Fruit fly (Drosophila melanogaster) whole organism, embryonic: Measurements from ENCODE around the gene ATPsynG.

ENCODE experiments used
- Atf6 ChIP-seq: fragments of 200-800 bp; sonication (Bioruptor generic); IDR thresholded peaks from 2 replicates; pipeline ENCODE4 v1.3.6; 2022; ENCODE audit warnings: missing biosample characterization, missing genetic modification characterization
- Blimp-1 ChIP-seq: fragments of 200-800 bp; sonication (Bioruptor generic); optimal IDR thresholded peaks from 3 replicates; lab custom pipeline; 2018; ENCODE audit warnings: missing biosample characterization, missing genetic modification characterization, mild to moderate bottlenecking, moderate library complexity, missing genetic modification reagents
- BtbVII ChIP-seq: fragments of 200-800 bp; sonication (Bioruptor generic); optimal IDR thresholded peaks from 3 replicates; lab custom pipeline; 2017; ENCODE audit warnings: missing biosample characterization, mild to moderate bottlenecking, missing genetic modification characterization
- CG11398 ChIP-seq: fragments of 200-800 bp; sonication (Bioruptor generic); optimal IDR thresholded peaks from 2 replicates; lab custom pipeline; 2016; ENCODE audit warnings: missing biosample characterization, missing genetic modification characterization
- CG11456 ChIP-seq: fragments of 200-800 bp; sonication (Bioruptor generic); IDR thresholded peaks from 3 replicates; pipeline ENCODE4 v1.3.6; 2022; ENCODE audit warnings: missing biosample characterization, missing genetic modification characterization
- CG12769 ChIP-seq: fragments of 200-800 bp; sonication (Bioruptor generic); optimal IDR thresholded peaks from 2 replicates; lab custom pipeline; 2019; ENCODE audit warnings: missing biosample characterization, mild to moderate bottlenecking, missing genetic modification characterization, moderate library complexity
- CG13296 ChIP-seq: fragments of 200-800 bp; sonication (Bioruptor generic); optimal IDR thresholded peaks from 3 replicates; lab custom pipeline; 2018; ENCODE audit warnings: missing biosample characterization, mild to moderate bottlenecking, missing genetic modification characterization
- CG13624 ChIP-seq: fragments of 200-800 bp; sonication (Bioruptor generic); optimal IDR thresholded peaks from 2 replicates; lab custom pipeline; 2016; ENCODE audit warnings: missing biosample characterization, missing genetic modification characterization
- CG13894 ChIP-seq: fragments of 200-800 bp; sonication (Bioruptor generic); optimal IDR thresholded peaks from 3 replicates; lab custom pipeline; 2018; ENCODE audit warnings: missing biosample characterization, mild to moderate bottlenecking, missing genetic modification characterization, moderate library complexity
- CG15073 ChIP-seq: fragments of 200-800 bp; sonication (Bioruptor generic); optimal IDR thresholded peaks from 2 replicates; lab custom pipeline; 2016; ENCODE audit warnings: missing biosample characterization, missing genetic modification characterization
- CG1647 ChIP-seq: fragments of 200-800 bp; sonication (Bioruptor generic); optimal IDR thresholded peaks from 3 replicates; lab custom pipeline; 2016; ENCODE audit warnings: missing biosample characterization, missing genetic modification characterization
- CG30020 ChIP-seq: fragments of 200-800 bp; optimal IDR thresholded peaks from 2 replicates; lab custom pipeline; 2019; ENCODE audit warnings: missing biosample characterization, mild to moderate bottlenecking, missing genetic modification characterization, moderate library complexity
- CG30431 ChIP-seq: fragments of 200-800 bp; sonication (Bioruptor generic); optimal IDR thresholded peaks from 2 replicates; lab custom pipeline; 2017; ENCODE audit warnings: missing biosample characterization, missing genetic modification characterization
- CG3163 ChIP-seq: fragments of 200-800 bp; sonication (Bioruptor generic); optimal IDR thresholded peaks from 3 replicates; lab custom pipeline; 2016; ENCODE audit warnings: missing biosample characterization, missing genetic modification characterization
- CG7556 ChIP-seq: fragments of 200-800 bp; sonication (Bioruptor generic); optimal IDR thresholded peaks from 2 replicates; lab custom pipeline; 2017; ENCODE audit warnings: missing biosample characterization, mild to moderate bottlenecking, missing genetic modification characterization
- CG8281 ChIP-seq: fragments of 200-800 bp; sonication (Bioruptor generic); optimal IDR thresholded peaks from 2 replicates; lab custom pipeline; 2018; ENCODE audit warnings: missing biosample characterization, mild to moderate bottlenecking, missing genetic modification characterization, moderate library complexity
- CG8944 ChIP-seq: fragments of 200-800 bp; sonication (Bioruptor generic); optimal IDR thresholded peaks from 3 replicates; lab custom pipeline; 2016; ENCODE audit warnings: missing biosample characterization, missing genetic modification characterization
- Doc3 ChIP-seq: fragments of 200-800 bp; sonication (Bioruptor generic); IDR thresholded peaks from 3 replicates; pipeline ENCODE4 v1.3.6; 2022; ENCODE audit warnings: missing biosample characterization, missing genetic modification characterization; ENCODE audit not compliant: partially characterized antibody
- Ets65A ChIP-seq: fragments of 200-800 bp; sonication (Bioruptor generic); peaks from one replicate; lab custom pipeline; 2016; ENCODE audit warnings: missing biosample characterization, missing genetic modification characterization
- Fer2 ChIP-seq: fragments of 200-800 bp; sonication (Bioruptor generic); optimal IDR thresholded peaks from 2 replicates; lab custom pipeline; 2018; ENCODE audit warnings: missing biosample characterization, mild to moderate bottlenecking, missing genetic modification characterization, moderate library complexity
- Gsc ChIP-seq: fragments of 200-800 bp; sonication (Bioruptor generic); IDR thresholded peaks from 2 replicates; pipeline ENCODE4 v1.3.6; 2022; ENCODE audit warnings: missing biosample characterization, missing genetic modification characterization
- HmgD ChIP-seq: fragments of 200-800 bp; sonication (Bioruptor generic); optimal IDR thresholded peaks from 3 replicates; lab custom pipeline; 2016; ENCODE audit warnings: missing biosample characterization, missing genetic modification characterization
- Hr51 ChIP-seq, 2 experiments: fragments of 200-800 bp; sonication (Bioruptor generic); optimal IDR thresholded peaks; 2 replicates in 1 of 2; 3 replicates in 1 of 2; lab custom pipeline; 2016 to 2018; ENCODE audit warnings: missing biosample characterization in 2 of 2, missing genetic modification characterization in 2 of 2, mild to moderate bottlenecking in 1 of 2, moderate library complexity in 1 of 2
- Lhr ChIP-seq: fragments of 200-800 bp; sonication (Bioruptor generic); optimal IDR thresholded peaks from 3 replicates; lab custom pipeline; 2017; ENCODE audit warnings: mild to moderate bottlenecking, missing biosample characterization, missing genetic modification reagents, missing genetic modification characterization
- Mad ChIP-seq: fragments of 200-800 bp; sonication (Bioruptor generic); optimal IDR thresholded peaks from 2 replicates; lab custom pipeline; 2016; ENCODE audit warnings: missing biosample characterization, missing genetic modification characterization
- NC2β ChIP-seq: fragments of 200-800 bp; sonication (Bioruptor generic); optimal IDR thresholded peaks from 2 replicates; lab custom pipeline; 2016; ENCODE audit warnings: missing biosample characterization, missing genetic modification characterization
- NK7.1 ChIP-seq: fragments of 200-800 bp; sonication (Bioruptor generic); optimal IDR thresholded peaks from 3 replicates; lab custom pipeline; 2016; ENCODE audit warnings: missing biosample characterization, missing genetic modification characterization
- Oaz ChIP-seq: fragments of 200-800 bp; sonication (Bioruptor generic); IDR thresholded peaks from 2 replicates; pipeline ENCODE4 v1.3.6; 2022; ENCODE audit warnings: missing biosample characterization, missing genetic modification characterization
- Oli ChIP-seq: fragments of 200-800 bp; sonication (Bioruptor generic); optimal IDR thresholded peaks from 2 replicates; lab custom pipeline; 2018; ENCODE audit warnings: missing biosample characterization, mild to moderate bottlenecking, missing genetic modification characterization, moderate library complexity
- Rfx ChIP-seq: fragments of 200-800 bp; sonication (Bioruptor generic); IDR thresholded peaks from 2 replicates; pipeline ENCODE4 v1.3.6; 2022; ENCODE audit warnings: missing biosample characterization, missing genetic modification characterization
- Taf1 ChIP-seq: fragments of 200-800 bp; sonication (Bioruptor generic); IDR thresholded peaks from 2 replicates; pipeline ENCODE4 v1.3.6; 2022; ENCODE audit warnings: missing biosample characterization, missing genetic modification characterization
- ac ChIP-seq: fragments of 200-800 bp; sonication (Bioruptor generic); optimal IDR thresholded peaks from 3 replicates; lab custom pipeline; 2017; ENCODE audit warnings: missing biosample characterization, mild to moderate bottlenecking, missing genetic modification characterization
- bsh ChIP-seq, 2 experiments: fragments of 200-800 bp; sonication (Bioruptor generic); optimal IDR thresholded peaks; 2 replicates each; lab custom pipeline; 2017 to 2018; ENCODE audit warnings: mild to moderate bottlenecking in 2 of 2, missing biosample characterization in 2 of 2, missing genetic modification characterization in 2 of 2, moderate library complexity in 1 of 2
- btn ChIP-seq: fragments of 200-800 bp; sonication (Bioruptor generic); optimal IDR thresholded peaks from 2 replicates; lab custom pipeline; 2016; ENCODE audit warnings: missing biosample characterization, missing genetic modification characterization
- cwo ChIP-seq: fragments of 200-800 bp; sonication (Bioruptor generic); optimal IDR thresholded peaks from 3 replicates; lab custom pipeline; 2017; ENCODE audit warnings: missing biosample characterization, missing genetic modification characterization, mild to moderate bottlenecking, moderate library complexity, missing genetic modification reagents
- dati ChIP-seq: fragments of 200-800 bp; sonication (Bioruptor generic); IDR thresholded peaks from 2 replicates; pipeline ENCODE4 v1.3.6; 2022; ENCODE audit warnings: missing biosample characterization, missing genetic modification characterization
- eyg ChIP-seq: fragments of 200-800 bp; sonication (Bioruptor generic); optimal IDR thresholded peaks from 3 replicates; lab custom pipeline; 2016; ENCODE audit warnings: missing biosample characterization, missing genetic modification characterization
- fu2 ChIP-seq: fragments of 200-800 bp; sonication (Bioruptor generic); optimal IDR thresholded peaks from 2 replicates; lab custom pipeline; 2016; ENCODE audit warnings: missing biosample characterization, missing genetic modification characterization
- gsb ChIP-seq: fragments of 200-800 bp; sonication (Bioruptor generic); IDR thresholded peaks from 2 replicates; pipeline ENCODE4 v1.3.6; 2022; ENCODE audit warnings: missing biosample characterization, missing genetic modification characterization
- pho ChIP-seq: fragments of 200-800 bp; sonication (Bioruptor generic); optimal IDR thresholded peaks from 2 replicates; lab custom pipeline; 2016; ENCODE audit warnings: missing biosample characterization, missing genetic modification characterization
- pnt ChIP-seq: fragments of 200-800 bp; sonication (Bioruptor generic); optimal IDR thresholded peaks from 3 replicates; lab custom pipeline; 2016; ENCODE audit warnings: missing biosample characterization, missing genetic modification characterization
- pzg ChIP-seq: fragments of 200-800 bp; sonication (Bioruptor generic); optimal IDR thresholded peaks from 3 replicates; lab custom pipeline; 2018; ENCODE audit warnings: missing biosample characterization, mild to moderate bottlenecking, missing genetic modification characterization, moderate library complexity
- repo ChIP-seq: fragments of 200-800 bp; sonication (Bioruptor generic); optimal IDR thresholded peaks from 2 replicates; lab custom pipeline; 2016; ENCODE audit warnings: missing biosample characterization, missing genetic modification characterization
- sob ChIP-seq: fragments of 200-800 bp; sonication (Bioruptor generic); IDR thresholded peaks from 2 replicates; pipeline ENCODE4 v1.3.6; 2022; ENCODE audit warnings: missing biosample characterization, missing genetic modification characterization
- sqz ChIP-seq: fragments of 200-800 bp; sonication (Bioruptor generic); optimal IDR thresholded peaks from 3 replicates; lab custom pipeline; 2018; ENCODE audit warnings: missing biosample characterization, mild to moderate bottlenecking, missing genetic modification characterization
- ssp ChIP-seq: fragments of 200-800 bp; sonication (Bioruptor generic); IDR thresholded peaks from 2 replicates; pipeline ENCODE4 v1.3.6; 2022; ENCODE audit warnings: missing biosample characterization, missing genetic modification characterization
- toy ChIP-seq: fragments of 200-800 bp; sonication (Bioruptor generic); IDR thresholded peaks from 2 replicates; pipeline ENCODE4 v1.3.6; 2022; ENCODE audit warnings: missing biosample characterization, missing genetic modification characterization
- trem ChIP-seq: fragments of 200-800 bp; optimal IDR thresholded peaks from 3 replicates; lab custom pipeline; 2019; ENCODE audit warnings: missing biosample characterization, mild to moderate bottlenecking, missing genetic modification characterization, moderate library complexity
- trh ChIP-seq: fragments of 200-800 bp; sonication (Bioruptor generic); optimal IDR thresholded peaks from 2 replicates; lab custom pipeline; 2016; ENCODE audit warnings: missing biosample characterization, missing genetic modification characterization
- wek ChIP-seq: fragments of 200-800 bp; sonication (Bioruptor generic); optimal IDR thresholded peaks from 3 replicates; lab custom pipeline; 2018; ENCODE audit warnings: missing biosample characterization, mild to moderate bottlenecking, missing genetic modification characterization, moderate library complexity
- zf30C ChIP-seq: fragments of 200-800 bp; sonication (Bioruptor generic); optimal IDR thresholded peaks from 3 replicates; lab custom pipeline; 2018; ENCODE audit warnings: missing biosample characterization, mild to moderate bottlenecking, missing genetic modification characterization

Gene ATPsynG

DNA sequence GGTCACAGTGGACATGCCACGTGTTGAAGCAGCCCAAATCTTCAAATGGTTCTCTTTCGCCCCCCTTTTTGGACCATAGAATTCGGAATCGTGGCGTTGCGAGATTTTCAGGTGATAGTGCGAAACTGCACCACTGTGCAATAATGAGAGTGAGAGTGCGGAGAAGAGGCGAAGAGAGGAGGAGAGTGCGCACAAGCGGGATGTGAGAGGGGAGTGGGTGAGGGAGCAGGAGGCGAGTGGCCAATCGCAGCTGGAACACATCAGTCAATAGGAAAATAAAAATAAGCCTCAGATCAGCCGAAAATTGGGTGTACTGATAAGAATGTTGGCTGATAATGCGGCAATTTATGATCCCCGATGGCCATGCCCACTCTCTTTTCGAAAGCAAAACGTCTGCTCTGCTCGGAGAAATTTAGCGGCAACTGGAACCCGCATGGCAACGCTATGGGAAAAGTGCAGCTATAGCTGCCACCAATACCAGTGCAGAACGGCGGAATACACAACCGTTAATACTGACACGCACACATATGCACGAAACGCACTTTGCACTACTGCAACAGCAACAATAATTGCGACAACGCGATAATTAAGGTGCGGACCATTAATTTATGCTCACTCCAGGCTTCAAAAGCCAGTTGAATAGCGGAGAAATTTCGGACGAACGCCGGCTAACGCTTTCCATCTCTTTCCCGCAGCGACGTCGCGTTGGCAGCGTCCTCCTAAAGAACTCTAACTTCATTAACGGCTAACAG lies 8.8 kb downstream of the ATPsynG start (continued):
- peak; percentile 1 for TF ChIP-seq pzg (GFP tag; lab: Kevin White, UChicago)
- no peak for TF ChIP-seq sob (GFP tag; lab: Robert Waterston, UW)
- TF ChIP-seq fu2 (GFP tag; lab: Kevin White, UChicago) = no peak
- TF ChIP-seq NK7.1 (GFP tag; lab: Kevin White, UChicago) = no peak
- no peak for TF ChIP-seq pnt (GFP tag; lab: Kevin White, UChicago)
- no peak for TF ChIP-seq Mad (GFP tag; lab: Kevin White, UChicago)
- no peak for TF ChIP-seq Oli (tag; lab: Kevin White, UChicago)
- no peak for TF ChIP-seq CG8944
- TF ChIP-seq btn (GFP tag; lab: Kevin White, UChicago) = no peak
- TF ChIP-seq Doc3 (GFP tag; lab: Robert Waterston, UW) = no peak
- TF ChIP-seq CG13624 (GFP tag; lab: Kevin White, UChicago) = no peak
- no peak for TF ChIP-seq wek (GFP tag; lab: Kevin White, UChicago)
- peak; percentile 8 for TF ChIP-seq CG12769 (tag; lab: Kevin White, UChicago)
- no peak for TF ChIP-seq NC2β (GFP tag; lab: Kevin White, UChicago)
- TF ChIP-seq Taf1 (GFP tag; lab: Robert Waterston, UW) = no peak
- TF ChIP-seq gsb (GFP tag; lab: Robert Waterston, UW) = no peak
- TF ChIP-seq CG7556 (GFP tag; lab: Kevin White, UChicago) = no peak
- TF ChIP-seq Lhr = no peak
- no peak for TF ChIP-seq Oaz (GFP tag; lab: Robert Waterston, UW)
- no peak for TF ChIP-seq CG11398 (GFP tag; lab: Kevin White, UChicago)
- TF ChIP-seq CG30431 (GFP tag; lab: Kevin White, UChicago) = no peak
- TF ChIP-seq CG13894 (tag; lab: Kevin White, UChicago) = no peak
- TF ChIP-seq ac = no peak
- TF ChIP-seq Fer2 (tag; lab: Kevin White, UChicago) = no peak
- TF ChIP-seq BtbVII = no peak
- no peak for TF ChIP-seq CG1647 (GFP tag; lab: Kevin White, UChicago)
- no peak for TF ChIP-seq Atf6 (GFP tag; lab: Robert Waterston, UW)
- TF ChIP-seq Rfx (GFP tag; lab: Robert Waterston, UW) = no peak; the same call in 1 of the 2 replicates
- TF ChIP-seq Ets65A (GFP tag; lab: Kevin White, UChicago) = no peak
- TF ChIP-seq trh (GFP tag; lab: Kevin White, UChicago) = no peak
- no peak for TF ChIP-seq dati
- TF ChIP-seq zf30C (GFP tag; lab: Kevin White, UChicago) = no peak
- TF ChIP-seq bsh (GFP tag; optimal IDR thresholded peaks at IDR 0.05; lab: Kevin White, UChicago) = peak; percentile 23 to 66
- no peak for TF ChIP-seq Hr51 (GFP tag; optimal IDR thresholded peaks at IDR 0.05; lab: Kevin White, UChicago)
- no peak for TF ChIP-seq HmgD (GFP tag; lab: Kevin White, UChicago)
- TF ChIP-seq Gsc (GFP tag; lab: Robert Waterston, UW) = no peak
- TF ChIP-seq CG3163 (GFP tag; lab: Kevin White, UChicago) = no peak
- no peak for TF ChIP-seq repo
- no peak for TF ChIP-seq ssp (GFP tag; lab: Robert Waterston, UW)
- TF ChIP-seq CG30020 (tag; lab: Kevin White, UChicago) = no peak
- TF ChIP-seq cwo (GFP tag; lab: Kevin White, UChicago) = no peak
- no peak for TF ChIP-seq CG11456 (GFP tag; lab: Robert Waterston, UW)
- TF ChIP-seq pho (GFP tag; lab: Kevin White, UChicago) = no peak
- no peak for TF ChIP-seq CG13296 (GFP tag; lab: Kevin White, UChicago)
- peak; percentile 4 for TF ChIP-seq eyg (GFP tag; lab: Kevin White, UChicago)
- TF ChIP-seq CG15073 (GFP tag; lab: Kevin White, UChicago) = no peak
- no peak for TF ChIP-seq sqz
- TF ChIP-seq toy (GFP tag; lab: Robert Waterston, UW) = no peak
- TF ChIP-seq CG8281 (tag; lab: Kevin White, UChicago) = no peak
- TF ChIP-seq trem (tag; lab: Kevin White, UChicago) = peak; percentile 90
- TF ChIP-seq Blimp-1 = peak; percentile 93
